Worm (Caenorhabditis elegans): ENCODE data around the gene umps-1.

- no peak for TF ChIP-seq dao-5 (tag; optimal IDR thresholded peaks at IDR 0.05)
- no peak for TF ChIP-seq him-1 (tag; optimal IDR thresholded peaks at IDR 0.05)
Observed at ce11 chrIII:10326327-10326726, 31.1 kb downstream of the umps-1 start.

All from whole organism, L4/young adult.